Fruit fly (Drosophila melanogaster): ENCODE measurements around the gene CG5026.
A peak's percentile ranks its signal among the peaks of the same experiment; 100 is the strongest.

The CG5026 gene

DNA sequence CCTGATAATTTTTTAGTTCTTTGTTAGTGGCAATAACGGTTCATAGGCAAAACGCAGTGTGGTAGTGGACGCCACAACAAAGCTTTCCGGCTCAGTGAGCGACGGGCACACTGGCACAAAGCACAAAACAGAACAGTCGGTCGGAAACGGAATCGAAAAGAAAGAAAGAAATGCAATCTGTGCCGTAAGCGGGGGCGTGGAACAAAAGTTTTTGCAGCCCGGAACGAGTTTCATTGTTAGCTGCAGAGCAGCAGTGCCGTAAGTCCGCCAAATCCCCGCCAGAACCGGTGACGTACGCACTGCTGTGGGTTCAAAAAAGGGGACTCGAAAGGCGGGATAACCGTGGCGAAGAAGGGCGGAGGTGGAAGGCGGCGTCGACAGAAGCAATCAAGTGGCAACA is at the start of gene CG5026:
Gene CG5026 (plus strand): TSS at position 92 of the 400 bp plus-strand sequence.
- TF ChIP-seq psq (GFP tag; optimal IDR thresholded peaks at IDR 0.05) (peak; percentile 52), CG17912 (GFP tag; optimal IDR thresholded peaks at IDR 0.05) (peak; percentile 7), exex (tag; optimal IDR thresholded peaks at IDR 0.05) (no peak), CG15011 (GFP tag; optimal IDR thresholded peaks at IDR 0.05) (no peak), Atf3 (GFP tag; optimal IDR thresholded peaks at IDR 0.05) (no peak), sc (optimal IDR thresholded peaks at IDR 0.05) (no peak), sc (GFP tag; optimal IDR thresholded peaks at IDR 0.05) (no peak), C15 (GFP tag; IDR thresholded peaks at IDR 0.05) (no peak), chif (GFP tag; optimal IDR thresholded peaks at IDR 0.05) (no peak), CG7987 (GFP tag; optimal IDR thresholded peaks at IDR 0.05) (peak; percentile 12), fd3F (GFP tag; optimal IDR thresholded peaks at IDR 0.05) (no peak), CG18599 (GFP tag; optimal IDR thresholded peaks at IDR 0.05) (no peak), CG34224 (GFP tag; IDR thresholded peaks at IDR 0.05; ENCODE audit: partially characterized antibody) (0 out of 3 replicates have a peak, but pooled peaks have one; percentile 14), Pdp1 (GFP tag; optimal IDR thresholded peaks at IDR 0.05) (peak in 1 of 2 experiments; percentile 38), crol (GFP tag; IDR thresholded peaks at IDR 0.05) (peak; percentile 63; the same call in 1 of the 2 replicates), CG1832 (GFP tag; optimal IDR thresholded peaks at IDR 0.05) (no peak), CG17361 (GFP tag; IDR thresholded peaks at IDR 0.05) (no peak), Med (GFP tag) (peak; percentile 81), Nf-YC (tag; optimal IDR thresholded peaks at IDR 0.05) (no peak), maf-S (GFP tag; optimal IDR thresholded peaks at IDR 0.05) (no peak), BEAF-32 (GFP tag; optimal IDR thresholded peaks at IDR 0.05) (peak; percentile 21), CG9797 (GFP tag; optimal IDR thresholded peaks at IDR 0.05) (peak; percentile 54), Dll (GFP tag; IDR thresholded peaks at IDR 0.05; ENCODE audit: partially characterized antibody) (peak; percentile 37; the same call in 1 of the 4 replicates), CG9215 (GFP tag; IDR thresholded peaks at IDR 0.05) (no peak), E2f2 (GFP tag; IDR thresholded peaks at IDR 0.05) (peak; percentile 68), tna (GFP tag; IDR thresholded peaks at IDR 0.05; ENCODE audit: partially characterized antibody) (no peak), CG33213 (GFP tag; optimal IDR thresholded peaks at IDR 0.05) (no peak), nau (GFP tag; optimal IDR thresholded peaks at IDR 0.05) (no peak), CG4404 (GFP tag; IDR thresholded peaks at IDR 0.05) (no peak), Ets97D (GFP tag; optimal IDR thresholded peaks at IDR 0.05) (peak; percentile 82), pb (GFP tag; optimal IDR thresholded peaks at IDR 0.05) (no peak), B-H2 (GFP tag; optimal IDR thresholded peaks at IDR 0.05) (peak; percentile 17), Opbp (GFP tag; IDR thresholded peaks at IDR 0.05; ENCODE audit: partially characterized antibody) (no peak; the same call in 2 of the 3 replicates), jing (GFP tag; optimal IDR thresholded peaks at IDR 0.05) (no peak), Hr51 (GFP tag; optimal IDR thresholded peaks at IDR 0.05) (no peak), CG4617 (GFP tag; optimal IDR thresholded peaks at IDR 0.05; ENCODE audit: borderline replicate concordance) (peak; percentile 35), B-H1 (GFP tag; IDR thresholded peaks at IDR 0.05) (no peak), vvl (GFP tag; IDR thresholded peaks at IDR 0.05) (0 out of 2 replicates have a peak, but pooled peaks have one; percentile 19), Sox102F (GFP tag; optimal IDR thresholded peaks at IDR 0.05) (no peak), sug (tag; optimal IDR thresholded peaks at IDR 0.05) (peak; percentile 44), pzg (GFP tag; optimal IDR thresholded peaks at IDR 0.05) (peak; percentile 71), CG7786 (GFP tag; optimal IDR thresholded peaks at IDR 0.05) (no peak), D19A (tag; optimal IDR thresholded peaks at IDR 0.05) (no peak), CG34422 (GFP tag; IDR thresholded peaks at IDR 0.05) (0 out of 3 replicates have a peak, but pooled peaks have one; percentile 14), CG4854 (GFP tag; optimal IDR thresholded peaks at IDR 0.05) (no peak), CG15479 (GFP tag; optimal IDR thresholded peaks at IDR 0.05) (no peak), tap (tag; optimal IDR thresholded peaks at IDR 0.05) (no peak), CG9817 (tag; optimal IDR thresholded peaks at IDR 0.05) (no peak), CG17829 (tag; optimal IDR thresholded peaks at IDR 0.05) (no peak), CG33557 (GFP tag; optimal IDR thresholded peaks at IDR 0.05) (no peak)
